Worm (Caenorhabditis elegans) whole organism, L3 larva: ENCODE results near the gene str-221.

ENCODE experiments used
- R02D3.7 ChIP-seq: fragments of 150-350 bp; optimal IDR thresholded peaks from 2 replicates; lab custom pipeline; 2014; ENCODE audit warnings: missing biosample characterization, missing genetic modification characterization
- aly-2 ChIP-seq: fragments of 150-350 bp; optimal IDR thresholded peaks from 2 replicates; lab custom pipeline; 2014; ENCODE audit warnings: missing biosample characterization, missing genetic modification characterization
- ceh-28 ChIP-seq: fragments of 150-350 bp; optimal IDR thresholded peaks from 2 replicates; lab custom pipeline; 2014; ENCODE audit warnings: missing biosample characterization, missing genetic modification reagents, missing genetic modification characterization
- elt-2 ChIP-seq: sonication (generic microtip); optimal IDR thresholded peaks from 2 replicates; lab custom pipeline; 2016; ENCODE audit warnings: missing genetic modification reagents, mild to moderate bottlenecking, missing genetic modification characterization, missing compliant biosample characterization
- eor-1 ChIP-seq, 2 experiments: fragments of 150-350 bp; optimal IDR thresholded peaks; 2 replicates each; lab custom pipeline; 2014 to 2018; ENCODE audit warnings: missing biosample characterization in 2 of 2, missing genetic modification characterization in 2 of 2
- fos-1 ChIP-seq: fragments of 150-350 bp; optimal IDR thresholded peaks from 2 replicates; lab custom pipeline; 2014; ENCODE audit warnings: missing biosample characterization, missing genetic modification characterization
- jun-1 ChIP-seq: fragments of 150-350 bp; optimal IDR thresholded peaks from 2 replicates; lab custom pipeline; 2014; ENCODE audit warnings: missing biosample characterization, missing genetic modification reagents, missing genetic modification characterization
- lin-15B ChIP-seq: fragments of 150-350 bp; optimal IDR thresholded peaks from 2 replicates; lab custom pipeline; 2014; ENCODE audit warnings: missing biosample characterization, missing genetic modification characterization
- lin-39 ChIP-seq: fragments of 150-350 bp; optimal IDR thresholded peaks from 2 replicates; lab custom pipeline; 2018; ENCODE audit warnings: missing biosample characterization, missing genetic modification reagents, missing genetic modification characterization
- mdl-1 ChIP-seq: fragments of 150-350 bp; optimal IDR thresholded peaks from 2 replicates; lab custom pipeline; 2014; ENCODE audit warnings: missing biosample characterization, missing genetic modification characterization
- nfya-1 ChIP-seq: sonication (generic microtip); optimal IDR thresholded peaks from 2 replicates; lab custom pipeline; 2017; ENCODE audit warnings: missing genetic modification characterization, mild to moderate bottlenecking, missing compliant biosample characterization, antibody characterized with exemption, moderate library complexity; ENCODE audit not compliant: insufficient read depth
- nhr-11 ChIP-seq: fragments of 150-350 bp; optimal IDR thresholded peaks from 2 replicates; lab custom pipeline; 2014; ENCODE audit warnings: missing biosample characterization, missing genetic modification characterization
- nhr-12 ChIP-seq: fragments of 150-350 bp; optimal IDR thresholded peaks from 2 replicates; lab custom pipeline; 2014; ENCODE audit warnings: missing biosample characterization, missing genetic modification characterization
- nhr-77 ChIP-seq: fragments of 150-350 bp; optimal IDR thresholded peaks from 2 replicates; lab custom pipeline; 2014; ENCODE audit warnings: missing biosample characterization, missing genetic modification characterization
- pha-4 ChIP-seq: fragments of 150-350 bp; optimal IDR thresholded peaks from 2 replicates; lab custom pipeline; 2014; ENCODE audit warnings: missing biosample characterization, missing genetic modification reagents, missing genetic modification characterization
- sea-2 ChIP-seq: fragments of 150-350 bp; sonication (generic microtip); optimal IDR thresholded peaks from 4 replicates; lab custom pipeline; 2014; ENCODE audit warnings: missing biosample characterization, missing genetic modification reagents, missing genetic modification characterization
- snpc-4 ChIP-seq: fragments of 150-350 bp; optimal IDR thresholded peaks from 2 replicates; lab custom pipeline; 2014; ENCODE audit warnings: missing biosample characterization, missing genetic modification characterization
- tbx-2 ChIP-seq: sonication (generic microtip); optimal IDR thresholded peaks from 2 replicates; lab custom pipeline; 2016; ENCODE audit warnings: mild to moderate bottlenecking, missing genetic modification characterization, missing compliant biosample characterization
- unc-39 ChIP-seq: sonication (generic microtip); optimal IDR thresholded peaks from 4 replicates; lab custom pipeline; 2017; ENCODE audit warnings: missing biosample characterization, missing genetic modification characterization
- unc-62 ChIP-seq: fragments of 150-350 bp; sonication (generic microtip); optimal IDR thresholded peaks from 4 replicates; lab custom pipeline; 2014; ENCODE audit warnings: missing biosample characterization, missing genetic modification reagents, missing genetic modification characterization
- ztf-4 ChIP-seq: fragments of 150-350 bp; optimal IDR thresholded peaks from 2 replicates; lab custom pipeline; 2014; ENCODE audit warnings: missing biosample characterization, missing genetic modification characterization

Gene str-221

DNA sequence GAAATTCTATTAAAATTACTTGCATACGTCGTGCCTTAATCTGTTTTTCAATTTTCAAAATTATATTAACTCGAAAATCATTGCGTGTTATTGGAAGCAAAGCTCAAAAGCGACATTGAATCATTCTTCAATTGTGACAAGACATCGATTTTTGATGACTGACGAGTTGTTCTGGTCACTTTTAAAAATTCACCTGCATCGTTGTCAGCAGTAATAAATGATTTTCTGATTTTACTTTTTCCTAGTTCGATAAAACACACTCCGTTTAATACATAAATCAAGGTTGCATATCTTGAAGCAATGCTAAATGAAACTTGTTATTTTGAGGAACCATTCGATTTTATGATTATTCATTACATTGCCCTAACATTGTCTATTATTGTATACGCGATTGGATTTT is 42.2 kb downstream of the str-221 start, which contains the start of gene srh-3:
srh-3 (plus strand) TSS at position 301 of the 400 bp plus-strand sequence.
- TF ChIP-seq unc-39, result no peak
- no peak for TF ChIP-seq jun-1 (tag; lab: Kevin White, UChicago)
- no peak for TF ChIP-seq snpc-4
- no peak for TF ChIP-seq elt-2

DNA sequence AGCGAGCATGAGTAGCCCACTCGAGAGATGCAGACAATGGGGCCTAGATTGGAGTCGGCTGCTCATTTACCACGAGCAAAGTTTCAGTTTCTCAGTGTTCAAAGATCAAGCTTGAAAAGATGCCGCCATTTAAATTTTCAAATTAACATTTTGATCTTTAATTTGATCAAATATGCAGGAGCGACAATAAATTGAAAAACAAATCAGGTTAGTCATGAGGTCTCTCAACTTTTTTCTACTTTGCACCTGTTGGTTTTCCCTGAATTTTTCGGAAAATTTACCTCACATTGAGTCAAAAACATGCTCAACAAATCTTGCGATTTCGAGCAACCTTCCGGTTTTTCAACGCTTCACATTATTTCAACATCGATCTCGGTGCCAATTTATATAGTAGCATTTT is 45.2 kb downstream of the str-221 start, which contains the start of gene srh-5:
srh-5 (plus strand) TSS at position 301 of the 400 bp plus-strand sequence.
- no peak for TF ChIP-seq snpc-4
- TF ChIP-seq sea-2 (GFP tag; lab: Kevin White, UChicago), result no peak
- no peak for TF ChIP-seq fos-1 (tag; lab: Kevin White, UChicago)
- TF ChIP-seq tbx-2 (tag; lab: Kevin White, UChicago), result no peak
- no peak for TF ChIP-seq pha-4 (tag; lab: Kevin White, UChicago)
- TF ChIP-seq lin-15B (tag; lab: Kevin White, UChicago), result no peak
- no peak for TF ChIP-seq eor-1 (tag; optimal IDR thresholded peaks at IDR 0.05; lab: Kevin White, UChicago)
- no peak for TF ChIP-seq unc-62
- no peak for TF ChIP-seq nhr-12 (tag; lab: Kevin White, UChicago)
- TF ChIP-seq mdl-1 (tag; lab: Kevin White, UChicago), result no peak
- TF ChIP-seq nhr-11 (tag; lab: Kevin White, UChicago), result no peak
- TF ChIP-seq nhr-77, result no peak
- no peak for TF ChIP-seq lin-39 (tag; lab: Kevin White, UChicago)
- no peak for TF ChIP-seq ceh-28 (tag; lab: Kevin White, UChicago)
- no peak for TF ChIP-seq nfya-1
- no peak for TF ChIP-seq ztf-4 (tag; lab: Kevin White, UChicago)
- TF ChIP-seq R02D3.7, result no peak
- TF ChIP-seq jun-1 (tag; lab: Kevin White, UChicago), result no peak
- TF ChIP-seq aly-2 (tag; lab: Kevin White, UChicago), result no peak
